Worm (Caenorhabditis elegans) whole organism, L2 larva: ENCODE data around the gene F12F6.1.
A peak's percentile ranks its signal among the peaks of the same experiment; 100 is the strongest.

Experiments
- C34F6.9 ChIP-seq: fragments of 150-350 bp; optimal IDR thresholded peaks from 2 replicates; lab custom pipeline; 2014; ENCODE audit warnings: missing biosample characterization, missing genetic modification characterization
- F13H6.1 ChIP-seq: sonication (generic microtip); optimal IDR thresholded peaks from 2 replicates; lab custom pipeline; 2016; ENCODE audit warnings: missing genetic modification characterization, missing compliant biosample characterization
- R02D3.7 ChIP-seq: fragments of 150-350 bp; optimal IDR thresholded peaks from 2 replicates; lab custom pipeline; 2014; ENCODE audit warnings: missing biosample characterization, missing genetic modification characterization
- Y55F3AM.14 ChIP-seq: fragments of 200-800 bp; sonication (Bioruptor generic); optimal IDR thresholded peaks from 2 replicates; lab custom pipeline; 2018; ENCODE audit warnings: mild to moderate bottlenecking, missing genetic modification characterization, missing compliant biosample characterization
- ZK546.5 ChIP-seq: sonication (generic microtip); optimal IDR thresholded peaks from 2 replicates; lab custom pipeline; 2017; ENCODE audit warnings: missing biosample characterization, missing genetic modification characterization
- alr-1 ChIP-seq: fragments of 150-350 bp; optimal IDR thresholded peaks from 2 replicates; lab custom pipeline; 2014; ENCODE audit warnings: missing biosample characterization, missing genetic modification characterization
- blmp-1 ChIP-seq: sonication (generic microtip); optimal IDR thresholded peaks from 2 replicates; lab custom pipeline; 2017; ENCODE audit warnings: missing genetic modification characterization, mild to moderate bottlenecking, missing compliant biosample characterization, antibody characterized with exemption, moderate library complexity; ENCODE audit not compliant: insufficient read depth
- ceh-82 ChIP-seq: fragments of 150-350 bp; optimal IDR thresholded peaks from 2 replicates; lab custom pipeline; 2014; ENCODE audit warnings: missing biosample characterization, missing genetic modification characterization
- crh-2 ChIP-seq: sonication (generic microtip); optimal IDR thresholded peaks from 2 replicates; lab custom pipeline; 2017; ENCODE audit warnings: missing biosample characterization, missing genetic modification characterization
- dmd-4 ChIP-seq: sonication (generic microtip); optimal IDR thresholded peaks from 2 replicates; lab custom pipeline; 2017; ENCODE audit warnings: missing biosample characterization, missing genetic modification characterization
- egl-27 ChIP-seq: sonication (generic microtip); optimal IDR thresholded peaks from 3 replicates; lab custom pipeline; 2017; ENCODE audit warnings: missing biosample characterization, missing genetic modification reagents, missing genetic modification characterization
- elt-1 ChIP-seq: fragments of 150-350 bp; optimal IDR thresholded peaks from 2 replicates; lab custom pipeline; 2014; ENCODE audit warnings: missing biosample characterization, missing genetic modification characterization
- elt-3 ChIP-seq: sonication (generic microtip); optimal IDR thresholded peaks from 2 replicates; lab custom pipeline; 2017; ENCODE audit warnings: missing biosample characterization, missing genetic modification characterization
- fos-1 ChIP-seq: fragments of 150-350 bp; optimal IDR thresholded peaks from 2 replicates; lab custom pipeline; 2014; ENCODE audit warnings: missing biosample characterization, missing genetic modification characterization
- gmeb-1 ChIP-seq: fragments of 150-350 bp; optimal IDR thresholded peaks from 2 replicates; lab custom pipeline; 2014; ENCODE audit warnings: missing biosample characterization, missing genetic modification characterization
- lin-11 ChIP-seq: fragments of 150-350 bp; sonication (generic microtip); optimal IDR thresholded peaks from 2 replicates; lab custom pipeline; 2014; ENCODE audit warnings: missing biosample characterization, missing genetic modification characterization, inconsistent platforms, mixed read lengths
- lin-13 ChIP-seq: fragments of 150-350 bp; optimal IDR thresholded peaks from 2 replicates; lab custom pipeline; 2014; ENCODE audit warnings: missing biosample characterization, missing genetic modification reagents, missing genetic modification characterization
- lin-39 ChIP-seq: fragments of 150-350 bp; optimal IDR thresholded peaks from 2 replicates; lab custom pipeline; 2014; ENCODE audit warnings: missing biosample characterization, missing genetic modification reagents, missing genetic modification characterization
- lsy-2 ChIP-seq, 2 experiments: fragments of 150-350 bp in 1 of 2; sonication (generic microtip) in 1 of 2; optimal IDR thresholded peaks; 2 replicates each; lab custom pipeline; 2014 to 2017; ENCODE audit warnings: missing biosample characterization in 2 of 2, missing genetic modification characterization in 2 of 2
- mab-5 ChIP-seq: fragments of 150-350 bp; optimal IDR thresholded peaks from 2 replicates; lab custom pipeline; 2014; ENCODE audit warnings: missing biosample characterization, missing genetic modification characterization
- mbf-1 ChIP-seq: sonication (generic microtip); optimal IDR thresholded peaks from 2 replicates; lab custom pipeline; 2017; ENCODE audit warnings: missing biosample characterization, missing genetic modification characterization
- nhr-10 ChIP-seq: sonication (generic microtip); optimal IDR thresholded peaks from 2 replicates; lab custom pipeline; 2017; ENCODE audit warnings: missing biosample characterization, missing genetic modification characterization
- nhr-11 ChIP-seq: fragments of 150-350 bp; optimal IDR thresholded peaks from 2 replicates; lab custom pipeline; 2014; ENCODE audit warnings: missing biosample characterization, missing genetic modification characterization
- nhr-12 ChIP-seq: fragments of 150-350 bp; optimal IDR thresholded peaks from 2 replicates; lab custom pipeline; 2014; ENCODE audit warnings: missing biosample characterization, missing genetic modification characterization
- nhr-129 ChIP-seq: fragments of 150-350 bp; optimal IDR thresholded peaks from 2 replicates; lab custom pipeline; 2014; ENCODE audit warnings: missing biosample characterization, missing genetic modification characterization
- nhr-21 ChIP-seq: fragments of 150-350 bp; optimal IDR thresholded peaks from 2 replicates; lab custom pipeline; 2014; ENCODE audit warnings: missing biosample characterization, missing genetic modification characterization
- nhr-23 ChIP-seq: fragments of 150-350 bp; optimal IDR thresholded peaks from 2 replicates; lab custom pipeline; 2014; ENCODE audit warnings: missing biosample characterization, missing genetic modification reagents, missing genetic modification characterization
- nhr-237 ChIP-seq: fragments of 150-350 bp; optimal IDR thresholded peaks from 2 replicates; lab custom pipeline; 2014; ENCODE audit warnings: missing biosample characterization, missing genetic modification characterization
- nhr-25 ChIP-seq: fragments of 150-350 bp; sonication (generic microtip); optimal IDR thresholded peaks from 3 replicates; lab custom pipeline; 2014; ENCODE audit warnings: missing biosample characterization, missing genetic modification characterization
- nhr-6 ChIP-seq: fragments of 150-350 bp; optimal IDR thresholded peaks from 2 replicates; lab custom pipeline; 2014; ENCODE audit warnings: missing biosample characterization, missing genetic modification characterization
- nhr-77 ChIP-seq: fragments of 150-350 bp; optimal IDR thresholded peaks from 2 replicates; lab custom pipeline; 2014; ENCODE audit warnings: missing biosample characterization, missing genetic modification characterization
- peb-1 ChIP-seq: fragments of 150-350 bp; optimal IDR thresholded peaks from 2 replicates; lab custom pipeline; 2014; ENCODE audit warnings: missing biosample characterization, missing genetic modification characterization
- sem-4 ChIP-seq: fragments of 150-350 bp; optimal IDR thresholded peaks from 2 replicates; lab custom pipeline; 2014; ENCODE audit warnings: missing biosample characterization, missing genetic modification reagents, missing genetic modification characterization
- skn-1 ChIP-seq: sonication (generic microtip); optimal IDR thresholded peaks from 2 replicates; lab custom pipeline; 2017; ENCODE audit warnings: missing biosample characterization, missing genetic modification characterization
- sma-3 ChIP-seq: sonication (generic microtip); optimal IDR thresholded peaks from 2 replicates; lab custom pipeline; 2016; ENCODE audit warnings: missing genetic modification reagents, missing genetic modification characterization, missing compliant biosample characterization
- snpc-4 ChIP-seq: fragments of 150-350 bp; optimal IDR thresholded peaks from 2 replicates; lab custom pipeline; 2014; ENCODE audit warnings: missing biosample characterization, missing genetic modification characterization
- unc-39 ChIP-seq: fragments of 150-350 bp; optimal IDR thresholded peaks from 2 replicates; lab custom pipeline; 2014; ENCODE audit warnings: missing biosample characterization, missing genetic modification characterization
- unc-55 ChIP-seq: fragments of 150-350 bp; sonication (generic microtip); optimal IDR thresholded peaks from 3 replicates; lab custom pipeline; 2014; ENCODE audit warnings: missing biosample characterization, missing genetic modification reagents, missing genetic modification characterization
- unc-62 ChIP-seq: fragments of 150-350 bp; optimal IDR thresholded peaks from 2 replicates; lab custom pipeline; 2014; ENCODE audit warnings: missing biosample characterization, missing genetic modification reagents, missing genetic modification characterization
- zag-1 ChIP-seq: fragments of 150-350 bp; optimal IDR thresholded peaks from 2 replicates; lab custom pipeline; 2014; ENCODE audit warnings: missing biosample characterization, missing genetic modification characterization
- ztf-1 ChIP-seq: fragments of 200-800 bp; sonication (Bioruptor generic); conservative IDR thresholded peaks from 2 replicates; pipeline ENCODE4 v1.3.6; 2022; ENCODE audit warnings: missing genetic modification characterization, missing compliant biosample characterization
- ztf-11 ChIP-seq: sonication (generic microtip); optimal IDR thresholded peaks from 2 replicates; lab custom pipeline; 2017; ENCODE audit warnings: missing biosample characterization, missing genetic modification characterization
- ztf-4 ChIP-seq: fragments of 150-350 bp; optimal IDR thresholded peaks from 2 replicates; lab custom pipeline; 2014; ENCODE audit warnings: missing biosample characterization, missing genetic modification characterization

F12F6.1 gene

DNA sequence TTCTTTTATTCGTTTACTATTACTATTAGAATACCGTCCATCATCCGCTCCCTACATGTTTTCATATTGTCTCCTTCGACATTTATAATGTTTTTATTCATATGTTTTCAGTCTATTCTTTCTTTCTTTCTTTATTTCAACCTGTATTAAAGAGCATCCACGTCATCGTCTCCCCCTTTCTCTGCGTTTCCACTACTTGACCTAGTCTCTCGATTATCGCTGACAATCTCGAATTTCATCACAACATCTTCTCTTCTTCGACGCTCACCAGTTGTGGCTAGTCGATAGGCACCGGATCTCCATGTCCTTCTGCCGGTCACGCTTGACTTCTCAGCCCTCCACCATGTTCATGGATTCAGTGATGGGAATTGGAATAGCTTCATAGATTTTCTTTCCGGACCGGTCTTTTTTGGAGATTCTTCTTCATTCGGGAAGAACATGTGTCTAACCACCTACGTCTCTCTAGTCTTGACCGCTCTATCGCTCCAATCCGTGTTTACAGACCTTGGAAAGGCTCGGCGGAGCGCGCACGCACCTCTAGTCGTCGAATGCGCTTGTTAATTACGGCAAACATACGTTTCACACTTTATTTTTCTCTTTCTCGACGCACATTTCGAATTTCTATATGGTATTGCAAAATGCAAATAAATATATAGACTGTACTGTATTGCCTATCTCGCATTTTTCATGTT, 15.4 kb upstream of the F12F6.1 start:
- no peak for TF ChIP-seq F13H6.1 (tag; lab: Kevin White, UChicago)
- no peak for TF ChIP-seq unc-62 (GFP tag; lab: Kevin White, UChicago)
- TF ChIP-seq ztf-1 (GFP tag; lab: Robert Waterston, UW): no peak
- TF ChIP-seq peb-1 (tag; lab: Kevin White, UChicago): no peak
- no peak for TF ChIP-seq lin-39
- TF ChIP-seq lsy-2 (tag; optimal IDR thresholded peaks at IDR 0.05; lab: Kevin White, UChicago): no peak
- no peak for TF ChIP-seq nhr-10 (tag; lab: Kevin White, UChicago)

DNA sequence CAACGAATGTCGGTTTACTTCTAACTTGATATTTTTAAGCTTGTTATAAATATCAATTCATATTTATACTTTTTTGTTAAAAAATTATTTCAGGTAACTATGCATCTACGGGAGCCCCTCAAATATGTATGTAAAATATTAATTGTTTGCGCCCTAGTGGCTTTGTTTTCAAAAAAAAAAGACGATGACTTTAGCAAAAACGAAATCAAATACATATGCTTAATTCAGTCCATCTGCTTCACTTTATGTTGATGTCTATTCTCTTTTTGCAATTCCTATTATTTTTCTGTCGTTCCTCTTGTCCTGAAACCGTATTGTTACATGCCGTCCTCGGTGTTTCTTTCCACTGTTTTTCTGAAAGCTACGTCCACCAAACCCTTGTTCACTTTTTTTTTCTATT, 14.0 kb upstream of the F12F6.1 start:
- TF ChIP-seq ztf-11 (tag; lab: Kevin White, UChicago) (no peak), lin-13 (GFP tag; lab: Kevin White, UChicago) (no peak), unc-55 (GFP tag; lab: Kevin White, UChicago) (no peak), lsy-2 (tag; optimal IDR thresholded peaks at IDR 0.05; lab: Kevin White, UChicago) (no peak), nhr-25 (tag; lab: Kevin White, UChicago) (no peak), nhr-6 (tag; lab: Kevin White, UChicago) (no peak), nhr-10 (tag; lab: Kevin White, UChicago) (no peak), nhr-11 (tag; lab: Kevin White, UChicago) (no peak), nhr-77 (tag; lab: Kevin White, UChicago) (no peak), mbf-1 (no peak), skn-1 (tag; lab: Kevin White, UChicago) (no peak), nhr-12 (tag; lab: Kevin White, UChicago) (no peak), mab-5 (tag; lab: Kevin White, UChicago) (no peak), C34F6.9 (no peak), ceh-82 (no peak)

DNA sequence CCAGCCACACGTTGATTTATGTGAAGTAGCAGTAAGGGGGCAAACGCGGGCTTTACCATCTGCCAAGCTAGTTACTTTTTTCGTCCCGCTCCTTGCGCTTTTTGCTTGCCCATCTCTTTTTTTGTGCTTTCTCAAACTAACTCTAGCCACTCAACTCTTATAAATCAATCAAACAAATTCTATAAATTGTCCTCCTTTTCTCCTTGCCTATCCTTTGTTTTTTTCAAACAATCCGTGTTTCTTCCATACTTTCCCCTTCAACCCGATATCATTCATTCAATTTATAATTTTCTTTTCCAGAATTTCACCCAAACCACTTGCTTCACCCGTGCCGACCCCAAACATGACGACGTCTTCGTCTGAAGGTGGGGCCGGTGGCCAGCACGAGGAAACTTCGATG, 13.6 kb upstream of the F12F6.1 start, which contains the start of gene srgp-1:
srgp-1 (plus strand) TSS at position 301 of the 400 bp plus-strand sequence.
- no peak for TF ChIP-seq nhr-25 (tag; lab: Kevin White, UChicago)
- TF ChIP-seq lin-39: no peak
- no peak for TF ChIP-seq nhr-21
- TF ChIP-seq nhr-77 (tag; lab: Kevin White, UChicago): no peak
- TF ChIP-seq alr-1 (tag; lab: Kevin White, UChicago): no peak
- TF ChIP-seq ztf-1 (GFP tag; lab: Robert Waterston, UW): no peak
- no peak for TF ChIP-seq ztf-4 (tag; lab: Kevin White, UChicago)
- TF ChIP-seq ZK546.5: no peak
- no peak for TF ChIP-seq elt-1 (tag; lab: Kevin White, UChicago)
- TF ChIP-seq R02D3.7 (tag; lab: Kevin White, UChicago): no peak

DNA sequence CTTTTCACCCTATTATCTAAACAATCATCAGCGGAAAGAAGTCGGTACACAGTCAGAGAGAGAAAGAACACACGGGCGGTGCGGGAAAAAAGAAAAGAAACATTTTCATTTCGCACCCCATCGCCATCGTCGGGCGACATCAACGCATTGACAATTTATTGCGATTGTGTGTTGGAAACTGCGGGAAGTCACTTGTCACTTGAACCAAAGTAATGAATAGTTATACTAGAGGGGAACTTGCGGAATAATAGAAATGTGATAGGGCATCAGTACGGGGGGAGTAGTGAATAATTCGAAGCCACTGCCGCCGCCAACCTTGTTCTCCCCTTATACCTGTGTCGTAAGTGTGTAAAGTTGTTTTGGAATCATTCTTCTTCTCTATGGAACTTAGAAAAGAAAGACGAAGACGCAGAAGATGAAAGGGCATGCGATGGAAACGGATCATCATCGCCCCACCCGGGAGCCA, 12.3 kb upstream of the F12F6.1 start:
- no peak for TF ChIP-seq peb-1 (tag; lab: Kevin White, UChicago)
- peak; percentile 10 for TF ChIP-seq sem-4 (tag; lab: Kevin White, UChicago)
- no peak for TF ChIP-seq zag-1 (tag; lab: Kevin White, UChicago)
- peak; percentile 45 for TF ChIP-seq nhr-25 (tag; lab: Kevin White, UChicago)
- TF ChIP-seq nhr-11 (tag; lab: Kevin White, UChicago): no peak
- peak; percentile 27 for TF ChIP-seq sma-3 (GFP tag; lab: Kevin White, UChicago)
- peak; percentile 24 for TF ChIP-seq Y55F3AM.14 (GFP tag; lab: Kevin White, UChicago)
- TF ChIP-seq nhr-23: no peak
- no peak for TF ChIP-seq C34F6.9
- TF ChIP-seq nhr-77 (tag; lab: Kevin White, UChicago): no peak
- no peak for TF ChIP-seq mab-5 (tag; lab: Kevin White, UChicago)
- TF ChIP-seq R02D3.7 (tag; lab: Kevin White, UChicago): no peak
- no peak for TF ChIP-seq mbf-1
- no peak for TF ChIP-seq lin-13 (GFP tag; lab: Kevin White, UChicago)
- no peak for TF ChIP-seq elt-3
- TF ChIP-seq ztf-11 (tag; lab: Kevin White, UChicago): no peak
- peak; percentile 12 for TF ChIP-seq F13H6.1 (tag; lab: Kevin White, UChicago)
- no peak for TF ChIP-seq gmeb-1
- TF ChIP-seq ztf-1 (GFP tag; lab: Robert Waterston, UW): no peak
- no peak for TF ChIP-seq lsy-2 (tag; optimal IDR thresholded peaks at IDR 0.05; lab: Kevin White, UChicago)
- no peak for TF ChIP-seq ZK546.5
- TF ChIP-seq egl-27: no peak
- TF ChIP-seq lin-39: no peak
- no peak for TF ChIP-seq nhr-6 (tag; lab: Kevin White, UChicago)
- TF ChIP-seq dmd-4 (tag; lab: Kevin White, UChicago): no peak
- no peak for TF ChIP-seq alr-1 (tag; lab: Kevin White, UChicago)
- no peak for TF ChIP-seq elt-1 (tag; lab: Kevin White, UChicago)
- TF ChIP-seq nhr-12 (tag; lab: Kevin White, UChicago): no peak
- peak; percentile 47 for TF ChIP-seq fos-1 (tag; lab: Kevin White, UChicago)
- no peak for TF ChIP-seq lin-11 (tag; lab: Kevin White, UChicago)
- no peak for TF ChIP-seq skn-1 (tag; lab: Kevin White, UChicago)
- no peak for TF ChIP-seq blmp-1
- TF ChIP-seq ceh-82: no peak
- TF ChIP-seq nhr-129 (tag; lab: Kevin White, UChicago): peak; percentile 63
- no peak for TF ChIP-seq nhr-237 (tag; lab: Kevin White, UChicago)
- TF ChIP-seq crh-2 (tag; lab: Kevin White, UChicago): no peak
- TF ChIP-seq snpc-4 (tag; lab: Kevin White, UChicago): no peak
- TF ChIP-seq unc-39 (tag; lab: Kevin White, UChicago): no peak
